Fruit fly (Drosophila melanogaster) whole organism, prepupa: ENCODE measurements around the gene PNUTS.

Experiments used
- CG10631 ChIP-seq: fragments of 200-800 bp; sonication (Bioruptor generic); optimal IDR thresholded peaks from 2 replicates; lab custom pipeline; 2016; ENCODE audit warnings: missing biosample characterization, missing genetic modification characterization
- CG10669 ChIP-seq: fragments of 200-800 bp; sonication (Bioruptor generic); optimal IDR thresholded peaks from 3 replicates; lab custom pipeline; 2018; ENCODE audit warnings: missing biosample characterization, mild to moderate bottlenecking, missing genetic modification characterization, moderate library complexity
- CG11294 ChIP-seq: fragments of 200-800 bp; sonication (Bioruptor generic); IDR thresholded peaks from 2 replicates; pipeline ENCODE4 v1.3.6; 2022; ENCODE audit warnings: missing biosample characterization, missing genetic modification characterization
- CG11762 ChIP-seq: fragments of 200-800 bp; sonication (Bioruptor generic); optimal IDR thresholded peaks from 3 replicates; lab custom pipeline; 2016; ENCODE audit warnings: missing biosample characterization, missing genetic modification characterization; ENCODE audit not compliant: insufficient read depth
- CG11902 ChIP-seq: fragments of 200-800 bp; sonication (Bioruptor generic); optimal IDR thresholded peaks from 3 replicates; lab custom pipeline; 2016; ENCODE audit warnings: missing biosample characterization, missing genetic modification characterization
- CG1621 ChIP-seq: fragments of 200-800 bp; sonication (Bioruptor generic); optimal IDR thresholded peaks from 3 replicates; lab custom pipeline; 2018; ENCODE audit warnings: missing biosample characterization, mild to moderate bottlenecking, missing genetic modification characterization
- CG3032 ChIP-seq: fragments of 200-800 bp; optimal IDR thresholded peaks from 2 replicates; lab custom pipeline; 2019; ENCODE audit warnings: missing biosample characterization, mild to moderate bottlenecking, missing genetic modification characterization, moderate library complexity
- CG32006 ChIP-seq: fragments of 200-800 bp; sonication (Bioruptor generic); optimal IDR thresholded peaks from 3 replicates; lab custom pipeline; 2017; ENCODE audit warnings: missing biosample characterization, mild to moderate bottlenecking, missing genetic modification characterization
- CG34406 ChIP-seq: fragments of 200-800 bp; sonication (Bioruptor generic); optimal IDR thresholded peaks from 3 replicates; lab custom pipeline; 2016; ENCODE audit warnings: missing biosample characterization, missing genetic modification characterization
- CG3919 ChIP-seq: fragments of 200-800 bp; sonication (Bioruptor generic); optimal IDR thresholded peaks from 3 replicates; lab custom pipeline; 2016; ENCODE audit warnings: missing biosample characterization, missing genetic modification characterization
- CG4318 ChIP-seq: fragments of 200-800 bp; sonication (Bioruptor generic); optimal IDR thresholded peaks from 3 replicates; lab custom pipeline; 2017; ENCODE audit warnings: missing biosample characterization, mild to moderate bottlenecking, missing genetic modification characterization
- CG6163 ChIP-seq: fragments of 200-800 bp; sonication (Bioruptor generic); IDR thresholded peaks from 3 replicates; pipeline ENCODE4 v1.3.6; 2022; ENCODE audit warnings: missing biosample characterization, missing genetic modification characterization
- CG6792 ChIP-seq: fragments of 200-800 bp; sonication (Bioruptor generic); optimal IDR thresholded peaks from 3 replicates; lab custom pipeline; 2016; ENCODE audit warnings: missing biosample characterization, missing genetic modification characterization
- CG6808 ChIP-seq: fragments of 200-800 bp; sonication (Bioruptor generic); optimal IDR thresholded peaks from 3 replicates; lab custom pipeline; 2017; ENCODE audit warnings: missing biosample characterization, missing genetic modification characterization, mild to moderate bottlenecking, moderate library complexity, missing genetic modification reagents
- CG8119 ChIP-seq: fragments of 200-800 bp; sonication (Bioruptor generic); IDR thresholded peaks from 3 replicates; pipeline ENCODE4 v1.3.6; 2022; ENCODE audit warnings: missing biosample characterization, missing genetic modification characterization
- CG8319 ChIP-seq: fragments of 200-800 bp; sonication (Bioruptor generic); optimal IDR thresholded peaks from 3 replicates; lab custom pipeline; 2016; ENCODE audit warnings: missing biosample characterization, missing genetic modification characterization
- CG8632 ChIP-seq: fragments of 200-800 bp; sonication (Bioruptor generic); optimal IDR thresholded peaks from 3 replicates; lab custom pipeline; 2016; ENCODE audit warnings: missing biosample characterization, missing genetic modification characterization
- Eip78C ChIP-seq: fragments of 200-800 bp; sonication (Bioruptor generic); peaks from one replicate; lab custom pipeline; 2016; ENCODE audit warnings: missing biosample characterization, missing genetic modification characterization
- Ets21C ChIP-seq: fragments of 200-800 bp; sonication (Bioruptor generic); optimal IDR thresholded peaks from 3 replicates; lab custom pipeline; 2016; ENCODE audit warnings: missing biosample characterization, missing genetic modification characterization
- Ets96B ChIP-seq: fragments of 200-800 bp; optimal IDR thresholded peaks from 2 replicates; lab custom pipeline; 2019; ENCODE audit warnings: missing biosample characterization, mild to moderate bottlenecking, missing genetic modification characterization, moderate library complexity
- Gug ChIP-seq: fragments of 200-800 bp; sonication (Bioruptor generic); IDR thresholded peaks from 2 replicates; pipeline ENCODE4 v1.3.6; 2022; ENCODE audit warnings: missing biosample characterization, missing genetic modification characterization
- Hr38 ChIP-seq: sonication (Bioruptor generic); optimal IDR thresholded peaks from 2 replicates; lab custom pipeline; 2016; ENCODE audit warnings: missing biosample characterization, missing genetic modification characterization
- Hr39 ChIP-seq: fragments of 200-800 bp; sonication (Bioruptor generic); optimal IDR thresholded peaks from 2 replicates; lab custom pipeline; 2016; ENCODE audit warnings: missing biosample characterization, missing genetic modification characterization
- Hr4 ChIP-seq: fragments of 200-800 bp; sonication (Bioruptor generic); optimal IDR thresholded peaks from 3 replicates; lab custom pipeline; 2016; ENCODE audit warnings: missing biosample characterization, missing genetic modification characterization
- OdsH ChIP-seq: fragments of 200-800 bp; sonication (Bioruptor generic); optimal IDR thresholded peaks from 3 replicates; lab custom pipeline; 2016; ENCODE audit warnings: missing biosample characterization, missing genetic modification characterization
- Sox102F ChIP-seq: fragments of 200-800 bp; sonication (Bioruptor generic); optimal IDR thresholded peaks from 2 replicates; lab custom pipeline; 2016; ENCODE audit warnings: missing biosample characterization, mild to moderate bottlenecking, missing genetic modification characterization
- Sox14 ChIP-seq: fragments of 200-800 bp; sonication (Bioruptor generic); optimal IDR thresholded peaks from 3 replicates; lab custom pipeline; 2016; ENCODE audit warnings: missing biosample characterization, missing genetic modification characterization
- Sox15 ChIP-seq: fragments of 200-800 bp; sonication (Bioruptor generic); optimal IDR thresholded peaks from 3 replicates; lab custom pipeline; 2016; ENCODE audit warnings: missing biosample characterization, missing genetic modification characterization
- achi ChIP-seq: fragments of 200-800 bp; sonication (Bioruptor generic); optimal IDR thresholded peaks from 3 replicates; lab custom pipeline; 2016; ENCODE audit warnings: missing biosample characterization, missing genetic modification characterization
- acj6 ChIP-seq: fragments of 200-800 bp; sonication (Bioruptor generic); optimal IDR thresholded peaks from 3 replicates; lab custom pipeline; 2016; ENCODE audit warnings: missing biosample characterization, missing genetic modification characterization
- cyc ChIP-seq: fragments of 200-800 bp; sonication (Bioruptor generic); optimal IDR thresholded peaks from 3 replicates; lab custom pipeline; 2016; ENCODE audit warnings: missing biosample characterization, missing genetic modification characterization
- dsx ChIP-seq: fragments of 200-800 bp; optimal IDR thresholded peaks from 3 replicates; lab custom pipeline; 2019; ENCODE audit warnings: missing biosample characterization, mild to moderate bottlenecking, missing genetic modification characterization, moderate library complexity; ENCODE audit not compliant: poor library complexity, severe bottlenecking
- eg ChIP-seq: fragments of 200-800 bp; sonication (Bioruptor generic); IDR thresholded peaks from 3 replicates; pipeline ENCODE4 v1.3.6; 2022; ENCODE audit warnings: missing biosample characterization, missing genetic modification characterization
- esn ChIP-seq: fragments of 200-800 bp; sonication (Bioruptor generic); optimal IDR thresholded peaks from 2 replicates; lab custom pipeline; 2016; ENCODE audit warnings: missing biosample characterization, mild to moderate bottlenecking, missing genetic modification characterization, moderate library complexity
- fd59A ChIP-seq: fragments of 200-800 bp; sonication (Bioruptor generic); optimal IDR thresholded peaks from 2 replicates; lab custom pipeline; 2017; ENCODE audit warnings: missing biosample characterization, mild to moderate bottlenecking, missing genetic modification characterization, missing genetic modification reagents
- fd85E ChIP-seq: fragments of 200-800 bp; sonication (Bioruptor generic); optimal IDR thresholded peaks from 3 replicates; lab custom pipeline; 2016; ENCODE audit warnings: missing biosample characterization, missing genetic modification characterization
- fkh ChIP-seq: fragments of 200-800 bp; sonication (Bioruptor generic); optimal IDR thresholded peaks from 3 replicates; lab custom pipeline; 2017; ENCODE audit warnings: missing biosample characterization, mild to moderate bottlenecking, missing genetic modification characterization, moderate library complexity
- lz ChIP-seq: fragments of 200-800 bp; sonication (Bioruptor generic); optimal IDR thresholded peaks from 3 replicates; lab custom pipeline; 2016; ENCODE audit warnings: missing biosample characterization, missing genetic modification characterization
- net ChIP-seq: fragments of 200-800 bp; sonication (Bioruptor generic); optimal IDR thresholded peaks from 3 replicates; lab custom pipeline; 2016; ENCODE audit warnings: missing biosample characterization, missing genetic modification characterization
- pdm3 ChIP-seq: fragments of 200-800 bp; sonication (Bioruptor generic); optimal IDR thresholded peaks from 3 replicates; lab custom pipeline; 2016; ENCODE audit warnings: missing biosample characterization, missing genetic modification characterization
- spab ChIP-seq: fragments of 200-800 bp; sonication (Bioruptor generic); optimal IDR thresholded peaks from 2 replicates; lab custom pipeline; 2017; ENCODE audit warnings: missing biosample characterization, mild to moderate bottlenecking, missing genetic modification characterization, missing genetic modification reagents
- ss ChIP-seq, 2 experiments: fragments of 200-800 bp; sonication (Bioruptor generic); optimal IDR thresholded peaks; 2 replicates in 1 of 2; 3 replicates in 1 of 2; lab custom pipeline; 2017 to 2018; ENCODE audit warnings: mild to moderate bottlenecking in 2 of 2, missing biosample characterization in 2 of 2, missing genetic modification characterization in 2 of 2, moderate library complexity in 1 of 2
- topi ChIP-seq: fragments of 200-800 bp; sonication (Bioruptor generic); optimal IDR thresholded peaks from 3 replicates; lab custom pipeline; 2016; ENCODE audit warnings: missing biosample characterization, missing genetic modification characterization
- vri ChIP-seq: fragments of 200-800 bp; sonication (Bioruptor generic); optimal IDR thresholded peaks from 3 replicates; lab custom pipeline; 2016; ENCODE audit warnings: missing biosample characterization, mild to moderate bottlenecking, missing genetic modification characterization

PNUTS gene

DNA sequence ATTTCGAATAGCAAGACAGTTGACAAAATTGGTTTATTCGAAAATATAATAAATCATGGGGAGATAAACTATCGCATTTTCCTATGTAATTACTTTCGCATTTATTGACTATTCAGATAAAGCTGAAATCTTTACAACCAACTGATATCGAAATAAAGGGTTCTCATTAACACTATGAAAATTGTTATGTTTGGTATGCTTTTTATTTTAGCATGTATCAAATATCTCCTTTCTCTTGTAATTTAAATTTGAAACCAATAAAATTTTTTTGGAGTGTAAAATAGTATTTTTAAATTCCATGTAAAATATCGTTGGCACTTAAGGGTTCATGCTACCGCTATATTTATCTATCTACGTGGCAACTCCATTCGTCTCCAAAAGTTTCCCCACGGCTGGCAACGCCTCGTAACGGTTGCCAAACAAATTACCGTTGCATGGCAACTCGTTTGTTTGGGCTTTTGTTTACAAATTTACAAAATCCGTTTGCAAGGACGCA, 15.2 kb upstream of the PNUTS start, which contains the start of gene CG13949 (continued):
- TF ChIP-seq spab (GFP tag; lab: Kevin White, UChicago) (no peak), Hr4 (GFP tag; lab: Kevin White, UChicago) (peak; percentile 73), CG11762 (GFP tag; lab: Kevin White, UChicago) (no peak), fkh (GFP tag; lab: Kevin White, UChicago) (no peak), CG6163 (peak; percentile 75)
- TF ChIP-seq, all 60 proteins: peak for 28

- TF ChIP-seq Ets96B (tag; lab: Kevin White, UChicago) (no peak), fkh (GFP tag; lab: Kevin White, UChicago) (peak; percentile 83)
These were observed 14.3 kb upstream of the PNUTS start for dm6 chr2L:856001-856400.

- TF ChIP-seq Sox14 (GFP tag; lab: Kevin White, UChicago) (peak; percentile 16), Eip78C (GFP tag; lab: Kevin White, UChicago) (peak; percentile 81), CG6792 (GFP tag; lab: Kevin White, UChicago) (peak; percentile 24), achi (GFP tag; lab: Kevin White, UChicago) (peak; percentile 37), CG6808 (no peak), Ets96B (tag; lab: Kevin White, UChicago) (peak; percentile 36), CG34406 (GFP tag; lab: Kevin White, UChicago) (peak; percentile 46), Hr38 (GFP tag; lab: Kevin White, UChicago) (no peak), OdsH (GFP tag; lab: Kevin White, UChicago) (peak; percentile 17), eg (GFP tag; lab: Robert Waterston, UW) (peak; percentile 74), Hr39 (peak; percentile 40), CG32006 (GFP tag; lab: Kevin White, UChicago) (peak; percentile 36), Ets21C (GFP tag; lab: Kevin White, UChicago) (no peak), fkh (GFP tag; lab: Kevin White, UChicago) (peak; percentile 20), CG3032 (tag; lab: Kevin White, UChicago) (no peak), acj6 (GFP tag; lab: Kevin White, UChicago) (peak; percentile 29), CG8319 (peak; percentile 4), vri (GFP tag; lab: Kevin White, UChicago) (no peak), CG11902 (GFP tag; lab: Kevin White, UChicago) (peak; percentile 47), CG11294 (GFP tag; lab: Robert Waterston, UW) (no peak), CG8119 (GFP tag; lab: Robert Waterston, UW) (peak; percentile 37; the same call in 1 of the 3 replicates), dsx (GFP tag; lab: Kevin White, UChicago) (no peak), Sox102F (no peak), cyc (peak; percentile 16), fd85E (no peak), Hr4 (GFP tag; lab: Kevin White, UChicago) (peak; percentile 28), ss (GFP tag; optimal IDR thresholded peaks at IDR 0.05; lab: Kevin White, UChicago) (no peak), CG3919 (GFP tag; lab: Kevin White, UChicago) (peak; percentile 47), CG10631 (GFP tag; lab: Kevin White, UChicago) (peak; percentile 23), CG8632 (GFP tag; lab: Kevin White, UChicago) (peak; percentile 37), fd59A (GFP tag; lab: Kevin White, UChicago) (no peak), topi (peak; percentile 28), CG10669 (GFP tag; lab: Kevin White, UChicago) (no peak), pdm3 (GFP tag; lab: Kevin White, UChicago) (peak; percentile 54), esn (peak; percentile 28), CG1621 (peak; percentile 12), CG11762 (GFP tag; lab: Kevin White, UChicago) (no peak), net (peak; percentile 5), CG4318 (no peak), spab (GFP tag; lab: Kevin White, UChicago) (no peak), Gug (GFP tag; lab: Robert Waterston, UW) (peak; percentile 29; the same call in 1 of the 2 replicates), Sox15 (peak; percentile 17), lz (GFP tag; lab: Kevin White, UChicago) (peak; percentile 1)
These were observed 13.4 kb upstream of the PNUTS start for dm6 chr2L:856690-857488.
